Fruit fly (Drosophila melanogaster) whole organism, embryonic: ENCODE measurements around the gene Pdfr.

Experiments
- ATbp ChIP-seq: fragments of 200-800 bp; sonication (Bioruptor generic); optimal IDR thresholded peaks from 2 replicates; lab custom pipeline; 2017; ENCODE audit warnings: missing biosample characterization, mild to moderate bottlenecking, missing genetic modification characterization, missing genetic modification reagents
- B-H1 ChIP-seq: fragments of 200-800 bp; sonication (Bioruptor generic); IDR thresholded peaks from 3 replicates; pipeline ENCODE4 v1.3.6; 2022; ENCODE audit warnings: missing biosample characterization, missing genetic modification characterization
- CG10147 ChIP-seq: fragments of 200-800 bp; sonication (Bioruptor generic); optimal IDR thresholded peaks from 2 replicates; lab custom pipeline; 2019; ENCODE audit warnings: missing biosample characterization, mild to moderate bottlenecking, missing genetic modification characterization, moderate library complexity
- CG10274 ChIP-seq: fragments of 200-800 bp; sonication (Bioruptor generic); optimal IDR thresholded peaks from 3 replicates; lab custom pipeline; 2017; ENCODE audit warnings: missing biosample characterization, mild to moderate bottlenecking, missing genetic modification characterization
- CG10543 ChIP-seq: fragments of 200-800 bp; sonication (Bioruptor generic); optimal IDR thresholded peaks from 3 replicates; lab custom pipeline; 2017; ENCODE audit warnings: missing biosample characterization, mild to moderate bottlenecking, missing genetic modification characterization, moderate library complexity
- CG11398 ChIP-seq: fragments of 200-800 bp; sonication (Bioruptor generic); optimal IDR thresholded peaks from 2 replicates; lab custom pipeline; 2016; ENCODE audit warnings: missing biosample characterization, missing genetic modification characterization
- CG11504 ChIP-seq: fragments of 200-800 bp; sonication (Bioruptor generic); optimal IDR thresholded peaks from 3 replicates; lab custom pipeline; 2019; ENCODE audit warnings: missing biosample characterization, mild to moderate bottlenecking, missing genetic modification characterization, moderate library complexity
- CG11696 ChIP-seq: fragments of 200-800 bp; sonication (Bioruptor generic); IDR thresholded peaks from 2 replicates; pipeline ENCODE4 v1.3.6; 2022; ENCODE audit warnings: missing biosample characterization, missing genetic modification characterization
- CG1233 ChIP-seq: fragments of 200-800 bp; sonication (Bioruptor generic); optimal IDR thresholded peaks from 4 replicates; lab custom pipeline; 2018; ENCODE audit warnings: missing biosample characterization, mild to moderate bottlenecking, missing genetic modification characterization
- CG12659 ChIP-seq: fragments of 200-800 bp; sonication (Bioruptor generic); optimal IDR thresholded peaks from 3 replicates; lab custom pipeline; 2017; ENCODE audit warnings: mild to moderate bottlenecking, missing biosample characterization, missing genetic modification reagents, missing genetic modification characterization
- CG12769 ChIP-seq: fragments of 200-800 bp; sonication (Bioruptor generic); optimal IDR thresholded peaks from 2 replicates; lab custom pipeline; 2019; ENCODE audit warnings: missing biosample characterization, mild to moderate bottlenecking, missing genetic modification characterization, moderate library complexity
- CG13123 ChIP-seq: fragments of 200-800 bp; sonication (Bioruptor generic); optimal IDR thresholded peaks from 2 replicates; lab custom pipeline; 2016; ENCODE audit warnings: missing biosample characterization, missing genetic modification characterization
- CG14710 ChIP-seq: fragments of 200-800 bp; sonication (Bioruptor generic); optimal IDR thresholded peaks from 3 replicates; lab custom pipeline; 2019; ENCODE audit warnings: missing biosample characterization, mild to moderate bottlenecking, missing genetic modification characterization, moderate library complexity
- CG17361 ChIP-seq: fragments of 200-800 bp; sonication (Bioruptor generic); IDR thresholded peaks from 3 replicates; pipeline ENCODE4 v1.3.6; 2022; ENCODE audit warnings: missing biosample characterization, missing genetic modification characterization
- CG2129 ChIP-seq: fragments of 200-800 bp; sonication (Bioruptor generic); IDR thresholded peaks from 2 replicates; pipeline ENCODE4 v1.3.6; 2022; ENCODE audit warnings: missing biosample characterization, missing genetic modification characterization; ENCODE audit not compliant: partially characterized antibody
- CG3847 ChIP-seq: fragments of 200-800 bp; sonication (Bioruptor generic); IDR thresholded peaks from 2 replicates; pipeline ENCODE4 v1.3.6; 2022; ENCODE audit warnings: missing biosample characterization, missing genetic modification characterization
- CG6175 ChIP-seq: fragments of 200-800 bp; sonication (Bioruptor generic); IDR thresholded peaks from 3 replicates; pipeline ENCODE4 v1.3.6; 2022; ENCODE audit warnings: missing biosample characterization, missing genetic modification characterization
- CG7839 ChIP-seq: fragments of 200-800 bp; sonication (Bioruptor generic); optimal IDR thresholded peaks from 3 replicates; lab custom pipeline; 2018; ENCODE audit warnings: missing biosample characterization, mild to moderate bottlenecking, missing genetic modification characterization, moderate library complexity
- CG7987 ChIP-seq: fragments of 200-800 bp; sonication (Bioruptor generic); optimal IDR thresholded peaks from 2 replicates; lab custom pipeline; 2018; ENCODE audit warnings: missing biosample characterization, mild to moderate bottlenecking, missing genetic modification characterization, moderate library complexity
- CG8089 ChIP-seq: fragments of 200-800 bp; sonication (Bioruptor generic); optimal IDR thresholded peaks from 3 replicates; lab custom pipeline; 2016; ENCODE audit warnings: missing biosample characterization, missing genetic modification characterization
- CG8944 ChIP-seq: fragments of 200-800 bp; sonication (Bioruptor generic); optimal IDR thresholded peaks from 3 replicates; lab custom pipeline; 2016; ENCODE audit warnings: missing biosample characterization, missing genetic modification characterization
- Chrac-16 ChIP-seq: fragments of 200-800 bp; sonication (Bioruptor generic); optimal IDR thresholded peaks from 3 replicates; lab custom pipeline; 2016; ENCODE audit warnings: missing biosample characterization, missing genetic modification characterization
- Dbx ChIP-seq: fragments of 200-800 bp; sonication (Bioruptor generic); IDR thresholded peaks from 3 replicates; pipeline ENCODE4 v1.3.6; 2022; ENCODE audit warnings: missing biosample characterization, missing genetic modification characterization
- Dip2 ChIP-seq: fragments of 200-800 bp; sonication (Bioruptor generic); IDR thresholded peaks from 2 replicates; pipeline ENCODE4 v1.3.6; 2022; ENCODE audit warnings: missing biosample characterization, missing genetic modification characterization
- Dip3 ChIP-seq: fragments of 200-800 bp; sonication (Bioruptor generic); optimal IDR thresholded peaks from 3 replicates; lab custom pipeline; 2016; ENCODE audit warnings: missing biosample characterization, missing genetic modification characterization
- Doc2 ChIP-seq: fragments of 200-800 bp; sonication (Bioruptor generic); IDR thresholded peaks from 2 replicates; pipeline ENCODE4 v1.3.6; 2022; ENCODE audit warnings: missing biosample characterization, missing genetic modification characterization
- Ets97D ChIP-seq: fragments of 200-800 bp; sonication (Bioruptor generic); optimal IDR thresholded peaks from 3 replicates; lab custom pipeline; 2016; ENCODE audit warnings: missing biosample characterization, missing genetic modification characterization
- Hmr ChIP-seq: fragments of 200-800 bp; sonication (Bioruptor generic); optimal IDR thresholded peaks from 3 replicates; lab custom pipeline; 2017; ENCODE audit warnings: mild to moderate bottlenecking, missing biosample characterization, missing genetic modification reagents, missing genetic modification characterization
- Lpt ChIP-seq: fragments of >200 bp; optimal IDR thresholded peaks from 2 replicates; lab custom pipeline; 2018; ENCODE audit warnings: missing biosample characterization, missing genetic modification characterization
- MESR4 ChIP-seq: fragments of 200-800 bp; sonication (Bioruptor generic); optimal IDR thresholded peaks from 2 replicates; lab custom pipeline; 2018; ENCODE audit warnings: missing biosample characterization, mild to moderate bottlenecking, missing genetic modification characterization, moderate library complexity
- Meics ChIP-seq: fragments of 200-800 bp; sonication (Bioruptor generic); optimal IDR thresholded peaks from 2 replicates; lab custom pipeline; 2017; ENCODE audit warnings: missing biosample characterization, mild to moderate bottlenecking, missing genetic modification characterization
- Nf-YB ChIP-seq: fragments of 200-800 bp; sonication (Bioruptor generic); optimal IDR thresholded peaks from 3 replicates; lab custom pipeline; 2019; ENCODE audit warnings: missing biosample characterization, mild to moderate bottlenecking, missing genetic modification characterization, moderate library complexity
- Ptx1 ChIP-seq: fragments of 200-800 bp; sonication (Bioruptor generic); IDR thresholded peaks from 2 replicates; pipeline ENCODE4 v1.3.6; 2022; ENCODE audit warnings: missing biosample characterization, missing genetic modification characterization
- ab ChIP-seq: fragments of 200-800 bp; sonication (Bioruptor generic); optimal IDR thresholded peaks from 2 replicates; lab custom pipeline; 2016; ENCODE audit warnings: missing biosample characterization, missing genetic modification characterization
- amos ChIP-seq: fragments of 200-800 bp; sonication (Bioruptor generic); IDR thresholded peaks from 2 replicates; pipeline ENCODE4 v1.3.6; 2022; ENCODE audit warnings: missing biosample characterization, missing genetic modification characterization; ENCODE audit not compliant: partially characterized antibody
- ara ChIP-seq: fragments of 200-800 bp; sonication (Bioruptor generic); IDR thresholded peaks from 2 replicates; pipeline ENCODE4 v1.3.6; 2022; ENCODE audit warnings: missing biosample characterization, missing genetic modification characterization
- ase ChIP-seq: fragments of 200-800 bp; sonication (Bioruptor generic); IDR thresholded peaks from 3 replicates; pipeline ENCODE4 v1.3.6; 2022; ENCODE audit warnings: missing biosample characterization, missing genetic modification characterization
- br ChIP-seq: fragments of >200 bp; optimal IDR thresholded peaks from 2 replicates; lab custom pipeline; 2017
- eve ChIP-seq, 2 experiments: fragments of >200 bp; optimal IDR thresholded peaks; 2 replicates each; lab custom pipeline; 2017; ENCODE audit warnings: missing biosample characterization in 2 of 2, missing genetic modification characterization in 2 of 2
- fd64A ChIP-seq: fragments of 200-800 bp; sonication (Bioruptor generic); optimal IDR thresholded peaks from 3 replicates; lab custom pipeline; 2018; ENCODE audit warnings: missing biosample characterization, mild to moderate bottlenecking, missing genetic modification characterization
- fu2 ChIP-seq: fragments of 200-800 bp; sonication (Bioruptor generic); optimal IDR thresholded peaks from 2 replicates; lab custom pipeline; 2016; ENCODE audit warnings: missing biosample characterization, missing genetic modification characterization
- gro ChIP-seq: fragments of 200-800 bp; sonication (Bioruptor generic); optimal IDR thresholded peaks from 2 replicates; lab custom pipeline; 2016; ENCODE audit warnings: missing biosample characterization, missing genetic modification characterization
- ham ChIP-seq: fragments of 200-800 bp; sonication (Bioruptor generic); IDR thresholded peaks from 2 replicates; pipeline ENCODE4 v1.3.6; 2022; ENCODE audit warnings: missing biosample characterization, missing genetic modification characterization
- inv ChIP-seq: fragments of 200-800 bp; sonication (Bioruptor generic); IDR thresholded peaks from 2 replicates; pipeline ENCODE4 v1.3.6; 2022; ENCODE audit warnings: missing biosample characterization, missing genetic modification characterization; ENCODE audit not compliant: partially characterized antibody
- mam ChIP-seq: fragments of 200-800 bp; sonication (Bioruptor generic); optimal IDR thresholded peaks from 3 replicates; lab custom pipeline; 2016; ENCODE audit warnings: missing biosample characterization, missing genetic modification characterization
- sens ChIP-seq: fragments of 200-800 bp; sonication (Bioruptor generic); peaks from one replicate; lab custom pipeline; 2016; ENCODE audit warnings: missing biosample characterization, missing genetic modification characterization
- slbo ChIP-seq: fragments of 200-800 bp; sonication (Bioruptor generic); IDR thresholded peaks from 2 replicates; pipeline ENCODE4 v1.3.6; 2022; ENCODE audit warnings: missing biosample characterization, missing genetic modification characterization
- tll ChIP-seq, 2 experiments: fragments of 200-800 bp in 1 of 2; fragments of >200 bp in 1 of 2; sonication (Bioruptor generic) in 1 of 2; optimal IDR thresholded peaks; 2 replicates each; lab custom pipeline; 2017 to 2019; ENCODE audit warnings: missing biosample characterization in 2 of 2, missing genetic modification characterization in 2 of 2, mild to moderate bottlenecking in 1 of 2, moderate library complexity in 1 of 2
- tup ChIP-seq: fragments of 200-800 bp; sonication (Bioruptor generic); optimal IDR thresholded peaks from 2 replicates; lab custom pipeline; 2016; ENCODE audit warnings: missing biosample characterization, mild to moderate bottlenecking, missing genetic modification characterization, moderate library complexity
- wor ChIP-seq: fragments of 200-800 bp; sonication (Bioruptor generic); IDR thresholded peaks from 2 replicates; pipeline ENCODE4 v1.3.6; 2022; ENCODE audit warnings: missing biosample characterization, missing genetic modification characterization
- z ChIP-seq: fragments of 200-800 bp; sonication (Bioruptor generic); IDR thresholded peaks from 3 replicates; pipeline ENCODE4 v1.3.6; 2022; ENCODE audit warnings: missing biosample characterization, missing genetic modification characterization

The Pdfr gene

dm6 chrX:2585055-2585715, 33.2 kb downstream of the Pdfr start, which contains the start of gene CG13760 (continued):
- TF ChIP-seq CG7839: peak; percentile 5
- no peak for TF ChIP-seq CG10274 (GFP tag; lab: Kevin White, UChicago)
- TF ChIP-seq ATbp (GFP tag; lab: Kevin White, UChicago): no peak
- no peak for TF ChIP-seq ara (GFP tag; lab: Robert Waterston, UW)
- TF ChIP-seq Dbx (GFP tag; lab: Robert Waterston, UW): no peak
- TF ChIP-seq MESR4 (GFP tag; lab: Kevin White, UChicago): peak; percentile 53
- TF ChIP-seq CG3847 (GFP tag; lab: Robert Waterston, UW): 0 out of 2 replicates have a peak, but pooled peaks have one; percentile 38
- TF ChIP-seq z (GFP tag; lab: Robert Waterston, UW): no peak
- no peak for TF ChIP-seq br (lab: Kevin White, UChicago)
- no peak for TF ChIP-seq Meics (GFP tag; lab: Kevin White, UChicago)
- no peak for TF ChIP-seq Chrac-16 (GFP tag; lab: Kevin White, UChicago)
- no peak for TF ChIP-seq ham (GFP tag; lab: Robert Waterston, UW)
- no peak for TF ChIP-seq fu2
- TF ChIP-seq gro (GFP tag; lab: Kevin White, UChicago): no peak
- no peak for TF ChIP-seq ase (GFP tag; lab: Robert Waterston, UW)
- no peak for TF ChIP-seq tll (GFP tag; optimal IDR thresholded peaks at IDR 0.05; lab: Kevin White, UChicago)
- TF ChIP-seq fd64A (GFP tag; lab: Kevin White, UChicago): no peak
- TF ChIP-seq CG11696 (GFP tag; lab: Robert Waterston, UW): no peak
- TF ChIP-seq Nf-YB (GFP tag; lab: Kevin White, UChicago): no peak
- TF ChIP-seq CG10147: no peak
- no peak for TF ChIP-seq Dip3 (GFP tag; lab: Kevin White, UChicago)
- TF ChIP-seq CG13123 (GFP tag; lab: Kevin White, UChicago): no peak
- TF ChIP-seq CG12769 (tag; lab: Kevin White, UChicago): no peak
- no peak for TF ChIP-seq mam (GFP tag; lab: Kevin White, UChicago)
- no peak for TF ChIP-seq CG1233 (GFP tag; lab: Kevin White, UChicago)
- no peak for TF ChIP-seq B-H1 (GFP tag; lab: Robert Waterston, UW)
- no peak for TF ChIP-seq CG8944
- TF ChIP-seq Dip2 (GFP tag; lab: Robert Waterston, UW): no peak
- TF ChIP-seq CG6175 (GFP tag; lab: Robert Waterston, UW): no peak
- no peak for TF ChIP-seq CG2129 (GFP tag; lab: Robert Waterston, UW)

dm6 chrX:2585716-2586082, 33.7 kb downstream of the Pdfr start, which contains the start of gene wds:
Gene wds (plus strand): TSS chrX:2585980.
- TF ChIP-seq CG12659 (GFP tag; lab: Kevin White, UChicago) (no peak), slbo (no peak), Lpt (GFP tag; lab: Kevin White, UChicago) (no peak), amos (GFP tag; lab: Robert Waterston, UW) (0 out of 2 replicates have a peak, but pooled peaks have one; percentile 27), CG11398 (no peak), ab (no peak), Ets97D (peak; percentile 50), sens (GFP tag; lab: Kevin White, UChicago) (peak; percentile 60), eve (GFP tag; optimal IDR thresholded peaks at IDR 0.05; lab: Kevin White, UChicago) (no peak), Doc2 (GFP tag; lab: Robert Waterston, UW) (no peak), MESR4 (GFP tag; lab: Kevin White, UChicago) (peak; percentile 61), CG14710 (tag; lab: Kevin White, UChicago) (peak; percentile 15), wor (GFP tag; lab: Robert Waterston, UW) (no peak), CG10543 (GFP tag; lab: Kevin White, UChicago) (no peak), CG8089 (GFP tag; lab: Kevin White, UChicago) (no peak), Ptx1 (GFP tag; lab: Robert Waterston, UW) (no peak), CG17361 (GFP tag; lab: Robert Waterston, UW) (0 out of 3 replicates have a peak, but pooled peaks have one; percentile 19), inv (GFP tag; lab: Robert Waterston, UW) (no peak), Hmr (GFP tag; lab: Kevin White, UChicago) (no peak), CG11504 (tag; lab: Kevin White, UChicago) (no peak), CG7987 (GFP tag; lab: Kevin White, UChicago) (no peak), tup (GFP tag; lab: Kevin White, UChicago) (no peak)
